Fruit fly (Drosophila melanogaster) whole organism, embryonic: ENCODE data around the gene PDCD-5.
A peak's percentile ranks its signal among the peaks of the same experiment; 100 is the strongest.

Experiments used
- Atf3 ChIP-seq: fragments of 200-800 bp; sonication (Bioruptor generic); optimal IDR thresholded peaks from 3 replicates; lab custom pipeline; 2016; ENCODE audit warnings: missing biosample characterization, missing genetic modification characterization
- B-H1 ChIP-seq: fragments of 200-800 bp; sonication (Bioruptor generic); IDR thresholded peaks from 3 replicates; pipeline ENCODE4 v1.3.6; 2022; ENCODE audit warnings: missing biosample characterization, missing genetic modification characterization
- Blimp-1 ChIP-seq: fragments of 200-800 bp; sonication (Bioruptor generic); optimal IDR thresholded peaks from 3 replicates; lab custom pipeline; 2018; ENCODE audit warnings: missing biosample characterization, missing genetic modification characterization, mild to moderate bottlenecking, moderate library complexity, missing genetic modification reagents
- C15 ChIP-seq: fragments of 200-800 bp; sonication (Bioruptor generic); IDR thresholded peaks from 3 replicates; pipeline ENCODE4 v1.3.6; 2022; ENCODE audit warnings: missing biosample characterization, missing genetic modification characterization
- CG10267 ChIP-seq: fragments of 200-800 bp; sonication (Bioruptor generic); optimal IDR thresholded peaks from 2 replicates; lab custom pipeline; 2018; ENCODE audit warnings: missing biosample characterization, mild to moderate bottlenecking, missing genetic modification characterization, moderate library complexity
- CG11723 ChIP-seq: fragments of 200-800 bp; sonication (Bioruptor generic); optimal IDR thresholded peaks from 2 replicates; lab custom pipeline; 2017; ENCODE audit warnings: missing biosample characterization, mild to moderate bottlenecking, missing genetic modification characterization
- CG12071 ChIP-seq: fragments of 200-800 bp; sonication (Bioruptor generic); optimal IDR thresholded peaks from 3 replicates; lab custom pipeline; 2018; ENCODE audit warnings: missing biosample characterization, mild to moderate bottlenecking, missing genetic modification characterization
- CG12299 ChIP-seq: fragments of 200-800 bp; sonication (Bioruptor generic); optimal IDR thresholded peaks from 2 replicates; lab custom pipeline; 2018; ENCODE audit warnings: missing biosample characterization, mild to moderate bottlenecking, missing genetic modification characterization
- CG14965 ChIP-seq: fragments of 200-800 bp; sonication (Bioruptor generic); optimal IDR thresholded peaks from 2 replicates; lab custom pipeline; 2016; ENCODE audit warnings: missing biosample characterization, missing genetic modification characterization, borderline replicate concordance
- CG17568 ChIP-seq: fragments of 200-800 bp; sonication (Bioruptor generic); optimal IDR thresholded peaks from 2 replicates; lab custom pipeline; 2018; ENCODE audit warnings: missing biosample characterization, mild to moderate bottlenecking, missing genetic modification characterization, moderate library complexity
- CG2712 ChIP-seq: fragments of 200-800 bp; optimal IDR thresholded peaks from 3 replicates; lab custom pipeline; 2019; ENCODE audit warnings: missing biosample characterization, mild to moderate bottlenecking, missing genetic modification characterization, moderate library complexity
- CG2875 ChIP-seq: fragments of 200-800 bp; sonication (Bioruptor generic); optimal IDR thresholded peaks from 2 replicates; lab custom pipeline; 2017; ENCODE audit warnings: missing biosample characterization, mild to moderate bottlenecking, missing genetic modification characterization, missing genetic modification reagents
- CG3163 ChIP-seq: fragments of 200-800 bp; sonication (Bioruptor generic); optimal IDR thresholded peaks from 3 replicates; lab custom pipeline; 2016; ENCODE audit warnings: missing biosample characterization, missing genetic modification characterization
- CG33213 ChIP-seq: fragments of 200-800 bp; sonication (Bioruptor generic); optimal IDR thresholded peaks from 3 replicates; lab custom pipeline; 2016; ENCODE audit warnings: missing biosample characterization, missing genetic modification characterization
- CG3407 ChIP-seq: fragments of 200-800 bp; sonication (Bioruptor generic); optimal IDR thresholded peaks from 2 replicates; lab custom pipeline; 2018; ENCODE audit warnings: missing biosample characterization, mild to moderate bottlenecking, missing genetic modification characterization
- CG34422 ChIP-seq: fragments of 200-800 bp; sonication (Bioruptor generic); IDR thresholded peaks from 3 replicates; pipeline ENCODE4 v1.3.6; 2022; ENCODE audit warnings: missing biosample characterization, missing genetic modification characterization
- CG42726 ChIP-seq: fragments of 200-800 bp; sonication (Bioruptor generic); IDR thresholded peaks from 2 replicates; pipeline ENCODE4 v1.3.6; 2022; ENCODE audit warnings: missing biosample characterization, missing genetic modification characterization; ENCODE audit not compliant: partially characterized antibody
- CG4360 ChIP-seq: fragments of 200-800 bp; sonication (Bioruptor generic); IDR thresholded peaks from 2 replicates; pipeline ENCODE4 v1.3.6; 2022; ENCODE audit warnings: missing biosample characterization, missing genetic modification characterization
- CG8089 ChIP-seq: fragments of 200-800 bp; sonication (Bioruptor generic); optimal IDR thresholded peaks from 3 replicates; lab custom pipeline; 2016; ENCODE audit warnings: missing biosample characterization, missing genetic modification characterization
- CG8290 ChIP-seq, 3 experiments: fragments of 200-800 bp; sonication (Bioruptor generic); optimal IDR thresholded peaks; 2 replicates each; lab custom pipeline; 2016 to 2019; ENCODE audit warnings: missing biosample characterization in 3 of 3, missing genetic modification characterization in 3 of 3, mild to moderate bottlenecking in 2 of 3, moderate library complexity in 1 of 3
- CG8388 ChIP-seq: fragments of 200-800 bp; sonication (Bioruptor generic); optimal IDR thresholded peaks from 2 replicates; lab custom pipeline; 2019; ENCODE audit warnings: missing biosample characterization, mild to moderate bottlenecking, missing genetic modification characterization, moderate library complexity
- CG9797 ChIP-seq: fragments of 200-800 bp; sonication (Bioruptor generic); optimal IDR thresholded peaks from 3 replicates; lab custom pipeline; 2018; ENCODE audit warnings: missing biosample characterization, mild to moderate bottlenecking, missing genetic modification characterization
- CG9932 ChIP-seq: fragments of 200-800 bp; sonication (Bioruptor generic); IDR thresholded peaks from 2 replicates; pipeline ENCODE4 v1.3.6; 2022; ENCODE audit warnings: missing biosample characterization, missing genetic modification characterization
- CTCF ChIP-seq: fragments of 200-800 bp; sonication (Bioruptor generic); optimal IDR thresholded peaks from 2 replicates; lab custom pipeline; 2017; ENCODE audit warnings: missing biosample characterization, mild to moderate bottlenecking, missing genetic modification characterization, moderate library complexity
- Camta ChIP-seq: fragments of 200-800 bp; sonication (Bioruptor generic); optimal IDR thresholded peaks from 2 replicates; lab custom pipeline; 2016; ENCODE audit warnings: missing biosample characterization, missing genetic modification characterization
- Dek ChIP-seq: fragments of 200-800 bp; sonication (Bioruptor generic); optimal IDR thresholded peaks from 3 replicates; lab custom pipeline; 2019; ENCODE audit warnings: missing biosample characterization, mild to moderate bottlenecking, missing genetic modification characterization, moderate library complexity
- Doc2 ChIP-seq: fragments of 200-800 bp; sonication (Bioruptor generic); IDR thresholded peaks from 2 replicates; pipeline ENCODE4 v1.3.6; 2022; ENCODE audit warnings: missing biosample characterization, missing genetic modification characterization
- Dp ChIP-seq: fragments of 200-800 bp; sonication (Bioruptor generic); optimal IDR thresholded peaks from 2 replicates; lab custom pipeline; 2018; ENCODE audit warnings: missing biosample characterization, mild to moderate bottlenecking, missing genetic modification characterization, moderate library complexity
- Eip74EF ChIP-seq, 2 experiments: fragments of 200-800 bp in 1 of 2; fragments of >200 bp in 1 of 2; sonication (Bioruptor generic) in 1 of 2; optimal IDR thresholded peaks; 2 replicates each; lab custom pipeline; 2017 to 2019; ENCODE audit warnings: missing biosample characterization in 2 of 2, missing genetic modification characterization in 2 of 2, mild to moderate bottlenecking in 1 of 2, moderate library complexity in 1 of 2
- Mes4 ChIP-seq: fragments of 200-800 bp; sonication (Bioruptor generic); optimal IDR thresholded peaks from 2 replicates; lab custom pipeline; 2016; ENCODE audit warnings: missing biosample characterization, missing genetic modification characterization
- NC2β ChIP-seq: fragments of 200-800 bp; sonication (Bioruptor generic); optimal IDR thresholded peaks from 2 replicates; lab custom pipeline; 2016; ENCODE audit warnings: missing biosample characterization, missing genetic modification characterization
- Nf-YB ChIP-seq: fragments of 200-800 bp; sonication (Bioruptor generic); optimal IDR thresholded peaks from 3 replicates; lab custom pipeline; 2019; ENCODE audit warnings: missing biosample characterization, mild to moderate bottlenecking, missing genetic modification characterization, moderate library complexity
- PHDP ChIP-seq: fragments of 200-800 bp; sonication (Bioruptor generic); optimal IDR thresholded peaks from 3 replicates; lab custom pipeline; 2018; ENCODE audit warnings: missing biosample characterization, mild to moderate bottlenecking, missing genetic modification characterization, moderate library complexity
- TFAM ChIP-seq: fragments of 200-800 bp; sonication (Bioruptor generic); optimal IDR thresholded peaks from 2 replicates; lab custom pipeline; 2017; ENCODE audit warnings: missing biosample characterization, missing genetic modification characterization, inconsistent platforms
- ab ChIP-seq: fragments of 200-800 bp; sonication (Bioruptor generic); optimal IDR thresholded peaks from 2 replicates; lab custom pipeline; 2016; ENCODE audit warnings: missing biosample characterization, missing genetic modification characterization
- ara ChIP-seq: fragments of 200-800 bp; sonication (Bioruptor generic); IDR thresholded peaks from 2 replicates; pipeline ENCODE4 v1.3.6; 2022; ENCODE audit warnings: missing biosample characterization, missing genetic modification characterization
- chif ChIP-seq, 2 experiments: fragments of 200-800 bp; sonication (Bioruptor generic); optimal IDR thresholded peaks; 3 replicates each; lab custom pipeline; 2016; ENCODE audit warnings: missing biosample characterization in 2 of 2, missing genetic modification characterization in 2 of 2
- chn ChIP-seq: fragments of 200-800 bp; sonication (Bioruptor generic); optimal IDR thresholded peaks from 2 replicates; lab custom pipeline; 2016; ENCODE audit warnings: missing biosample characterization, missing genetic modification characterization
- en ChIP-seq: fragments of 200-800 bp; sonication (Bioruptor generic); optimal IDR thresholded peaks from 2 replicates; lab custom pipeline; 2016; ENCODE audit warnings: missing biosample characterization, missing genetic modification characterization
- ewg ChIP-seq: fragments of 200-800 bp; sonication (Bioruptor generic); optimal IDR thresholded peaks from 3 replicates; lab custom pipeline; 2017; ENCODE audit warnings: mild to moderate bottlenecking, missing biosample characterization, missing genetic modification reagents, missing genetic modification characterization
- hth ChIP-seq: fragments of >200 bp; optimal IDR thresholded peaks from 2 replicates; lab custom pipeline; 2017; ENCODE audit warnings: inconsistent platforms
- nau ChIP-seq: fragments of 200-800 bp; sonication (Bioruptor generic); optimal IDR thresholded peaks from 3 replicates; lab custom pipeline; 2017; ENCODE audit warnings: missing biosample characterization, mild to moderate bottlenecking, missing genetic modification characterization, missing genetic modification reagents
- nerfin-2 ChIP-seq: fragments of 200-800 bp; sonication (Bioruptor generic); IDR thresholded peaks from 2 replicates; pipeline ENCODE4 v1.3.6; 2022; ENCODE audit warnings: missing biosample characterization, missing genetic modification characterization; ENCODE audit not compliant: partially characterized antibody
- peb ChIP-seq: fragments of 200-800 bp; sonication (Bioruptor generic); IDR thresholded peaks from 2 replicates; pipeline ENCODE4 v1.3.6; 2022; ENCODE audit warnings: missing biosample characterization, missing genetic modification characterization
- sim ChIP-seq: fragments of 200-800 bp; sonication (Bioruptor generic); IDR thresholded peaks from 2 replicates; pipeline ENCODE4 v1.3.6; 2022; ENCODE audit warnings: missing biosample characterization, missing genetic modification characterization
- slbo ChIP-seq: fragments of 200-800 bp; sonication (Bioruptor generic); IDR thresholded peaks from 2 replicates; pipeline ENCODE4 v1.3.6; 2022; ENCODE audit warnings: missing biosample characterization, missing genetic modification characterization
- trem ChIP-seq: fragments of 200-800 bp; optimal IDR thresholded peaks from 3 replicates; lab custom pipeline; 2019; ENCODE audit warnings: missing biosample characterization, mild to moderate bottlenecking, missing genetic modification characterization, moderate library complexity
- tup ChIP-seq: fragments of 200-800 bp; sonication (Bioruptor generic); optimal IDR thresholded peaks from 2 replicates; lab custom pipeline; 2016; ENCODE audit warnings: missing biosample characterization, mild to moderate bottlenecking, missing genetic modification characterization, moderate library complexity
- twi ChIP-seq: fragments of 200-800 bp; optimal IDR thresholded peaks from 2 replicates; lab custom pipeline; 2019; ENCODE audit warnings: missing biosample characterization, mild to moderate bottlenecking, missing genetic modification characterization, moderate library complexity

The PDCD-5 gene

dm6 chr3L:16193851-16194709, 37.8 kb downstream of the PDCD-5 start (continued):
- no peak for TF ChIP-seq B-H1 (GFP tag; lab: Robert Waterston, UW)
- TF ChIP-seq TFAM, result no peak
- peak; percentile 23 for TF ChIP-seq CG2712
- no peak for TF ChIP-seq CG33213 (GFP tag; lab: Kevin White, UChicago)
- peak; percentile 53 for TF ChIP-seq CG11723 (GFP tag; lab: Kevin White, UChicago)
- TF ChIP-seq CG14965 (GFP tag; lab: Kevin White, UChicago), result no peak
- peak; percentile 73 for TF ChIP-seq twi (tag; lab: Kevin White, UChicago)
- no peak for TF ChIP-seq CG8290 (GFP tag; optimal IDR thresholded peaks at IDR 0.05; lab: Kevin White, UChicago)
- TF ChIP-seq CG8290 (tag; optimal IDR thresholded peaks at IDR 0.05; lab: Kevin White, UChicago), result peak in 1 of 2 experiments; percentile 69
- TF ChIP-seq Blimp-1 (GFP tag; lab: Kevin White, UChicago), result peak; percentile 61
- no peak for TF ChIP-seq en (GFP tag; lab: Kevin White, UChicago)
- TF ChIP-seq CG9797, result no peak
- peak; percentile 12 for TF ChIP-seq Mes4 (GFP tag; lab: Kevin White, UChicago)
- TF ChIP-seq Doc2 (GFP tag; lab: Robert Waterston, UW), result no peak
- no peak for TF ChIP-seq chn
- TF ChIP-seq CG8089 (GFP tag; lab: Kevin White, UChicago), result peak; percentile 49
- TF ChIP-seq CG9932 (GFP tag; lab: Robert Waterston, UW), result no peak
- TF ChIP-seq PHDP, result peak; percentile 43
- TF ChIP-seq C15 (GFP tag; lab: Robert Waterston, UW), result no peak
- peak; percentile 24; the same call in 1 of the 2 replicates for TF ChIP-seq ara (GFP tag; lab: Robert Waterston, UW)
- no peak for TF ChIP-seq Camta
- no peak for TF ChIP-seq CG12299
- TF ChIP-seq ewg (GFP tag; lab: Kevin White, UChicago), result peak; percentile 15
- peak in 1 of 2 experiments; percentile 16 for TF ChIP-seq chif (GFP tag; optimal IDR thresholded peaks at IDR 0.05; lab: Kevin White, UChicago)
- TF ChIP-seq trem, result peak; percentile 5
- TF ChIP-seq CG34422 (GFP tag; lab: Robert Waterston, UW), result no peak
- no peak for TF ChIP-seq sim
- TF ChIP-seq CG3163 (GFP tag; lab: Kevin White, UChicago), result no peak
- peak; percentile 15 for TF ChIP-seq CG10267 (tag; lab: Kevin White, UChicago)
- no peak for TF ChIP-seq Dp (GFP tag; lab: Kevin White, UChicago)
- TF ChIP-seq CG42726, result no peak
- TF ChIP-seq ab (GFP tag; lab: Kevin White, UChicago), result no peak
- peak; percentile 24 for TF ChIP-seq Nf-YB (GFP tag; lab: Kevin White, UChicago)
- TF ChIP-seq hth, result no peak
- peak; percentile 81 for TF ChIP-seq CG2875 (GFP tag; lab: Kevin White, UChicago)
- TF ChIP-seq CTCF (GFP tag; lab: Kevin White, UChicago), result peak; percentile 6
- TF ChIP-seq nerfin-2 (GFP tag; lab: Robert Waterston, UW), result no peak
- TF ChIP-seq NC2β (GFP tag; lab: Kevin White, UChicago), result peak; percentile 40
- peak; percentile 56 for TF ChIP-seq nau (GFP tag; lab: Kevin White, UChicago)
- TF ChIP-seq Dek, result no peak
- TF ChIP-seq slbo (GFP tag; lab: Robert Waterston, UW), result no peak
- peak; percentile 42 for TF ChIP-seq CG12071 (GFP tag; lab: Kevin White, UChicago)
- no peak for TF ChIP-seq peb (GFP tag; lab: Robert Waterston, UW)
- no peak for TF ChIP-seq CG4360 (GFP tag; lab: Robert Waterston, UW)
- TF ChIP-seq Atf3 (GFP tag; lab: Kevin White, UChicago), result peak; percentile 20
- TF ChIP-seq CG17568 (GFP tag; lab: Kevin White, UChicago), result peak; percentile 41
- no peak for TF ChIP-seq Eip74EF (GFP tag; optimal IDR thresholded peaks at IDR 0.05; lab: Kevin White, UChicago)
- TF ChIP-seq CG8388 (GFP tag; lab: Kevin White, UChicago), result peak; percentile 10
- peak; percentile 62 for TF ChIP-seq CG3407
- no peak for TF ChIP-seq tup (GFP tag; lab: Kevin White, UChicago)
